Fruit fly (Drosophila melanogaster): ENCODE data around the gene CG11029.

Gene CG11029

DNA sequence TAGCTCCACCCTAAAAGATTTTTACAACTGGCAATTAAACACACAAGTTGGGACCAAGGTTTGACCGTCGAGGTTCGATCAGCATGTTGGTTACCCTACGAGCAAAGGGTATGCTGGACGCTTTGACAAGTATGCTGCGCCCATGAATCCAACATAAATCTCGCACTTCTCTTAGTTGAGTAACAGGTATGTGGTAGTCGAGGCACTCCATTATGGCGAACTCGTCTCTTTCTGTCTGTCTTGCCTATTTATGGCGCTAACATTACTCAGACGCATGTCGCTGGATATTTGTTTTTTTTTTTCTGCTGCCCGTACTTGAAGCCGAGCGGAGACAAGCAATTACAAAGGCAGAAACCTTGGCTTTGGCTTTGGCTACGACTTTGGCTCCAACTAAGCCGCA, 35.2 kb downstream of the CG11029 start (continued):
- no peak for TF ChIP-seq fkh (GFP tag; optimal IDR thresholded peaks at IDR 0.05)
- TF ChIP-seq Eip78C (GFP tag) = peak; percentile 40
- no peak for TF ChIP-seq ss (GFP tag; optimal IDR thresholded peaks at IDR 0.05)

DNA sequence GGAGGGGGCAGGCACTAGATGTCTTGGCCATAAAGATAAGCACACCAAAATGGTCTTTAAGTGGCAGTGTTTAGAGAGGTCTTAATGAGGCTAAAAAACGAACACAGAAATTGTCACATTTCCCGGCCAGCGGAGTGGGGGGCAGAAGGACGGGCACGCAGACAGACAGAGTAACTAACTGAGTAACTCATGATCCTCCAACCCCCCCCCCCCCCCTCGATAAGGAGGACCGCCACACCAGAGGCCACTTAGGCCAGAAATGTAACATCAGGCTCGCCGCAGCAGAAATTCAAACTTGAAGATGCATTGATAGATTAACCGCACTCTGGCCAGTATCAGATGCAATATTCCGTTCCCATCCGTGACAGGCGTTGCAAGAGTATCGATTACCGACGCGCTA, 36.9 kb downstream of the CG11029 start:
- TF ChIP-seq esn (GFP tag; optimal IDR thresholded peaks at IDR 0.05) (no peak), topi (GFP tag; optimal IDR thresholded peaks at IDR 0.05) (no peak), acj6 (GFP tag; optimal IDR thresholded peaks at IDR 0.05) (no peak), Eip78C (GFP tag) (no peak), OdsH (GFP tag; optimal IDR thresholded peaks at IDR 0.05) (no peak), salr (GFP tag; optimal IDR thresholded peaks at IDR 0.05) (no peak), eg (GFP tag; IDR thresholded peaks at IDR 0.05) (no peak), spab (GFP tag; optimal IDR thresholded peaks at IDR 0.05) (no peak), fd85E (GFP tag; optimal IDR thresholded peaks at IDR 0.05) (no peak), CG4318 (GFP tag; optimal IDR thresholded peaks at IDR 0.05) (no peak), cyc (GFP tag; optimal IDR thresholded peaks at IDR 0.05) (no peak), dsx (GFP tag; optimal IDR thresholded peaks at IDR 0.05; ENCODE audit: poor library complexity, severe bottlenecking) (no peak), CG32006 (GFP tag; optimal IDR thresholded peaks at IDR 0.05) (no peak), Sox102F (GFP tag; optimal IDR thresholded peaks at IDR 0.05) (no peak), Gug (GFP tag; IDR thresholded peaks at IDR 0.05) (no peak)

DNA sequence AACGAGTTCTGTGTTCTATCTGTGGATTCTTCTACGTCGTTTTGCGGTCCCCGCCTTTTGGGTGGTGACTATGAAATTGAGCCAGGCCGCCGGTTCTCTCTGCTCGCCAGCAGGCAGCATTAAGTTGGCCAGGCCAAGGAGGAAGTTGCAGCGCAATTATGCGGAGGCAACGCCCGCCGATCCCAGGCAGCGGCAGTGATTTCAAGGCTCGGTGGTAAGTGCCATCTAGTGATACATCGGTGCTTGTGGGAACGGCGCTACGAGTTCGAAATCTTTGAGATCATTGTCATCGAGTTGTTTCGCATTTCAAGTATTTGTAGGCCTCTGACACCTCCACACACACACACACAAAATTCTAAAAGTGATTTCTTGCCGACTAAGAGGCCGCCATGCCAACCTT, 37.8 kb downstream of the CG11029 start, which contains the start of gene CG31913:
TSS of gene CG31913 (plus strand) at position 301 of the 400 bp plus-strand sequence.
- no peak for TF ChIP-seq salr (GFP tag; optimal IDR thresholded peaks at IDR 0.05)
- no peak for TF ChIP-seq Eip93F (GFP tag; optimal IDR thresholded peaks at IDR 0.05)
- no peak for TF ChIP-seq svp (GFP tag)
- no peak for TF ChIP-seq CG6276 (GFP tag; optimal IDR thresholded peaks at IDR 0.05)
- no peak for TF ChIP-seq CG10631 (GFP tag; optimal IDR thresholded peaks at IDR 0.05)
- no peak for TF ChIP-seq Hr38 (GFP tag; optimal IDR thresholded peaks at IDR 0.05)
- TF ChIP-seq dsx (GFP tag; optimal IDR thresholded peaks at IDR 0.05; ENCODE audit: poor library complexity, severe bottlenecking) = no peak

DNA sequence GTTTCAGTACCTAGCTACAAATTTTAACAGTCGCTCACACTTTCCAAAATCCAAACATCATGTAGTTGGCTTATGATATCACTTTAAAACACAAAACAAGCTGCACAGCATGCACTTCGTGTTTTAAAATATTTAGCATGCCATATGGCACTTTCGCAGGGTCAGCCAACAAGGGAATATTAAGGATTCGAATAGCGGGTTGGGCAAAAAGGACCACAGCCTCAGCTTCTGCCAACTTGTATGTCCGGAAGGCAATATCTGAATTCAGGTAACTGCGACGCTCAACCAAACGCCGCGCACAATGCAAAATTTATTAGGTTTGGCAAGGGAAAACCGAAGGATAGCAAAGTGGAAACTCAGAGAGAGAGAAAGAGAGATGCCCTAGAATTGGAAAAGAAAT, 43.3 kb downstream of the CG11029 start:
- TF ChIP-seq CG6276 (GFP tag; optimal IDR thresholded peaks at IDR 0.05) (no peak), CG34406 (GFP tag; optimal IDR thresholded peaks at IDR 0.05) (no peak), vri (GFP tag; optimal IDR thresholded peaks at IDR 0.05) (no peak), CG31627 (GFP tag; optimal IDR thresholded peaks at IDR 0.05) (no peak), CG6792 (GFP tag; optimal IDR thresholded peaks at IDR 0.05) (no peak), ss (GFP tag; optimal IDR thresholded peaks at IDR 0.05) (no peak), Hr39 (GFP tag; optimal IDR thresholded peaks at IDR 0.05) (no peak), CG3032 (tag; optimal IDR thresholded peaks at IDR 0.05) (no peak), CG15336 (GFP tag; IDR thresholded peaks at IDR 0.05) (no peak), topi (GFP tag; optimal IDR thresholded peaks at IDR 0.05) (no peak), CG7368 (GFP tag; optimal IDR thresholded peaks at IDR 0.05) (no peak)

DNA sequence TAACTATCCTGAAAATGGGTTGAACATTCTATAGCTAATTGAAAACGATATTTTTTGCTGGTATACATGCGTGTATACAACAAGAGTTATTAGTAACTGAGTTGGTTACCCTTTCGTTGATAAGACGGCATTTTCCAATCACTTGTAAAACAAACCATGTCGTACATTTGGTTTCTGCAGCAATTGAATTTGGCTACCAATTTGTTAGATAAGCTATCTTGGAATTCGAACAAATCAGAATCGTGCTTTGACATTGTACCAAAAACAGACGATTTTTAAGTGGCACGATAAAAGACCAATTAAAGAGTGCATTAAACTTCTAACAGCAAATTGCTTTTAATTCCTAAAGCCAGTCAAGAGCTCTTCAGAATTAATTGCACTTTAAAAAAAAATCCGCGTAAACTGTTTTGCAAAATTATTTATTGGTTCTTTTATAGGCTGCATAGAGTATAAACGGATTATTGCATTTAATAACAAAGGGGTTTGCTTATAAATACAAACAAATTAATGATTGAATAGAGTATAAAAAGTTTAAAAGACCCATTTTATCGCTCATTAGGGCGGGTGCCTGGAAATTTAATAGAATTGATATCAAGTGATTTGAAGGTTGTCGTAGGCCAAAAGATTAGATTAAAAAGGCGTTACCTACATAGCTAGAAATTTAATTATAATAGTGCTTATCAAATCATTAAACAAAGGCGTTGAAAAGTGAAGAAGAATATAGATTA, 45.0 kb downstream of the CG11029 start:
- TF ChIP-seq esn (GFP tag; optimal IDR thresholded peaks at IDR 0.05) (no peak), Gug (GFP tag; IDR thresholded peaks at IDR 0.05) (no peak), Hr4 (GFP tag; optimal IDR thresholded peaks at IDR 0.05) (no peak), Eip78C (GFP tag) (no peak), CG31627 (GFP tag; optimal IDR thresholded peaks at IDR 0.05) (no peak), CG10669 (GFP tag; optimal IDR thresholded peaks at IDR 0.05) (no peak), Eip75B (GFP tag; optimal IDR thresholded peaks at IDR 0.05) (no peak), Hr39 (GFP tag; optimal IDR thresholded peaks at IDR 0.05) (no peak), CG6792 (GFP tag; optimal IDR thresholded peaks at IDR 0.05) (no peak), CG3919 (GFP tag; optimal IDR thresholded peaks at IDR 0.05) (no peak)
